Fruit fly (Drosophila melanogaster): Measurements from ENCODE around the gene Vps33B.

Gene Vps33B

DNA sequence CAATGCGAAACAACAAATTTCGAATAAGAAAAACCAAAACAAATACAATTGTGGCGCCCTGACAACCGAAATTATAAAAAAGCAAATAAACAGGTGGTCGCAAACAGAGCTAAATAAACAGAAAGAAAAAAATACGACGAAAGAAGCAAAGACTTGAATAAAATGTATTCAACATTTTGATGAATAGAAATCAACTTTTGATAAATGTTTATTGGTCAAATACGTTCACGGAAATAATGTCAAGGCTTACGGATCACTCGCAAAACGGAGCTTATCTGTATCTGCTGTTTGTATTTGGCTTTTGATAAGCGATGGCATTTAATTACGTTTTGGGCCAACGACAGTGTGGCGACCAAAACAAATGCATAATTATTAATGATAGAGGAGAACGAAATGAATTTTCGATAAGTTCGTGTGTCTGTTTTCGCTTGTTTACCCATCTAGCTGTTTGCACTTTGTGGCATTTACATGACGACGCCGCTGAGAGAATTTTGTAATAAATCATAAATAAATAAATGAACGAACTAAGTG, 20.1 kb upstream of the Vps33B start (continued):
- TF ChIP-seq lilli (GFP tag; optimal IDR thresholded peaks at IDR 0.05) = no peak
- TF ChIP-seq Fer1 (GFP tag; optimal IDR thresholded peaks at IDR 0.05) = peak; percentile 71
- TF ChIP-seq Mes4 (GFP tag; optimal IDR thresholded peaks at IDR 0.05) = peak; percentile 47
- TF ChIP-seq CG18011 (GFP tag; optimal IDR thresholded peaks at IDR 0.05) = peak; percentile 23
- TF ChIP-seq CG4404 (GFP tag; IDR thresholded peaks at IDR 0.05) = no peak
- TF ChIP-seq Optix (GFP tag; IDR thresholded peaks at IDR 0.05) = no peak
- TF ChIP-seq br (optimal IDR thresholded peaks at IDR 0.05) = no peak
- peak; percentile 14 for TF ChIP-seq CG30431 (GFP tag; optimal IDR thresholded peaks at IDR 0.05)
- no peak for TF ChIP-seq cad (GFP tag; optimal IDR thresholded peaks at IDR 0.05)
- no peak for TF ChIP-seq Ssrp (tag; optimal IDR thresholded peaks at IDR 0.05)
- TF ChIP-seq Lim3 (GFP tag; IDR thresholded peaks at IDR 0.05) = no peak
- TF ChIP-seq CG6854 (GFP tag; optimal IDR thresholded peaks at IDR 0.05) = peak; percentile 9
- TF ChIP-seq Chrac-16 (GFP tag; optimal IDR thresholded peaks at IDR 0.05) = no peak
- peak; percentile 46 for TF ChIP-seq CG12219 (GFP tag; optimal IDR thresholded peaks at IDR 0.05)
- no peak for TF ChIP-seq zfh2 (GFP tag; optimal IDR thresholded peaks at IDR 0.05)
- no peak for TF ChIP-seq Dip2 (GFP tag; IDR thresholded peaks at IDR 0.05)
- TF ChIP-seq D19B (GFP tag; optimal IDR thresholded peaks at IDR 0.05) = no peak
- TF ChIP-seq CG7928 (GFP tag; optimal IDR thresholded peaks at IDR 0.05) = no peak
- TF ChIP-seq bowl (GFP tag; IDR thresholded peaks at IDR 0.05) = no peak
- no peak for TF ChIP-seq Dref (GFP tag; IDR thresholded peaks at IDR 0.05)
- TF ChIP-seq dysf (GFP tag; IDR thresholded peaks at IDR 0.05) = no peak; the same call in 2 of the 3 replicates
- TF ChIP-seq ara (GFP tag; IDR thresholded peaks at IDR 0.05) = no peak
- TF ChIP-seq jing (GFP tag; optimal IDR thresholded peaks at IDR 0.05) = no peak
- TF ChIP-seq CG16813 (GFP tag; IDR thresholded peaks at IDR 0.05; ENCODE audit: partially characterized antibody) = no peak
- peak; percentile 30 for TF ChIP-seq Myb (GFP tag; optimal IDR thresholded peaks at IDR 0.05)
- no peak for TF ChIP-seq CG13624 (GFP tag; optimal IDR thresholded peaks at IDR 0.05)
- peak; percentile 69 for TF ChIP-seq CG10147 (GFP tag; optimal IDR thresholded peaks at IDR 0.05)
- no peak for TF ChIP-seq nmo (GFP tag; optimal IDR thresholded peaks at IDR 0.05)
- no peak for TF ChIP-seq CG10366 (GFP tag; IDR thresholded peaks at IDR 0.05)
- TF ChIP-seq Neu2 (GFP tag; optimal IDR thresholded peaks at IDR 0.05; ENCODE audit: borderline replicate concordance) = no peak
- TF ChIP-seq so (GFP tag; IDR thresholded peaks at IDR 0.05) = no peak
- TF ChIP-seq CG31388 (GFP tag; optimal IDR thresholded peaks at IDR 0.05) = no peak
- TF ChIP-seq CG34224 (GFP tag; IDR thresholded peaks at IDR 0.05; ENCODE audit: partially characterized antibody) = no peak
- no peak for TF ChIP-seq CG3995 (GFP tag; optimal IDR thresholded peaks at IDR 0.05)
- TF ChIP-seq CG1602 (GFP tag; optimal IDR thresholded peaks at IDR 0.05) = peak; percentile 16
- peak; percentile 56 for TF ChIP-seq HHEX (GFP tag; optimal IDR thresholded peaks at IDR 0.05)
- TF ChIP-seq C15 (GFP tag; IDR thresholded peaks at IDR 0.05) = no peak
- peak; percentile 19 for TF ChIP-seq CG13123 (GFP tag; optimal IDR thresholded peaks at IDR 0.05)
- TF ChIP-seq CG6689 (GFP tag; IDR thresholded peaks at IDR 0.05) = no peak
- TF ChIP-seq ken (GFP tag; IDR thresholded peaks at IDR 0.05) = no peak
- no peak for TF ChIP-seq CG8281 (tag; optimal IDR thresholded peaks at IDR 0.05)
- peak; percentile 61 for TF ChIP-seq CoRest (tag; optimal IDR thresholded peaks at IDR 0.05)
- no peak for TF ChIP-seq CG30403 (GFP tag; optimal IDR thresholded peaks at IDR 0.05)
- TF ChIP-seq scrt (GFP tag; optimal IDR thresholded peaks at IDR 0.05) = peak; percentile 61
- peak; percentile 51 for TF ChIP-seq CG15269 (tag; optimal IDR thresholded peaks at IDR 0.05)
- TF ChIP-seq pzg (GFP tag; optimal IDR thresholded peaks at IDR 0.05) = no peak
- TF ChIP-seq gfzf (GFP tag; optimal IDR thresholded peaks at IDR 0.05) = no peak
- peak; percentile 68 for TF ChIP-seq CG14710 (tag; optimal IDR thresholded peaks at IDR 0.05)
- TF ChIP-seq Hsf (GFP tag; optimal IDR thresholded peaks at IDR 0.05) = peak; percentile 10
- TF ChIP-seq en (GFP tag; optimal IDR thresholded peaks at IDR 0.05) = peak; percentile 10
- TF ChIP-seq Jarid2 (GFP tag; optimal IDR thresholded peaks at IDR 0.05) = peak; percentile 1
- no peak for TF ChIP-seq sr (GFP tag; IDR thresholded peaks at IDR 0.05)
